Worm (Caenorhabditis elegans): ENCODE results near the gene R12C12.5.
A peak's percentile ranks its signal among the peaks of the same experiment; 100 is the strongest.

R12C12.5 gene

DNA sequence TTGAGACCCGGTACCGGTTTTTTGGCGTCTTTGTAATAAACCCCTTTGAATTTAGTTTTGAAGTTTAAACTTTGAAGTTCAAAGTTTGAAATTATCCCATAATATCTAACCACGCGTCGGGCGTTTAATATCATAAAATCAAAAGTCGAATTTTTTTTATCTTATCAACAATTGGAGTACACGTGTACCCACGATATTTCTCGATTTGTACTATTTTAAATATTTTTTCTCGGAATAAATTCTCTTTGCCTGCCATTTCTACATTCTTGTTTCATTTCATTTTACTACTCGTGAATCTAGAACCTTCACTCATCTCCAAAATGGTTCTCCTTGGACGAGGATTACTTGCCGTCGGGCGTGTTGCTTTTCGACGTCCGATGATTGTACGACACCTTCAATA lies 5.2 kb upstream of the R12C12.5 start, which contains the start of gene gldc-1:
Gene gldc-1 (plus strand): TSS at position 301 of the 400 bp plus-strand sequence.
- TF ChIP-seq nhr-27 (tag; optimal IDR thresholded peaks at IDR 0.05) = no peak
- no peak for TF ChIP-seq K12H6.12 (tag; optimal IDR thresholded peaks at IDR 0.05)
- TF ChIP-seq hlh-12 (tag; optimal IDR thresholded peaks at IDR 0.05) = no peak
- TF ChIP-seq F49E8.2 (tag; optimal IDR thresholded peaks at IDR 0.05; ENCODE audit: insufficient read depth) = no peak
- no peak for TF ChIP-seq Y53G8AR.9 (GFP tag; conservative IDR thresholded peaks at IDR 0.05)
- no peak for TF ChIP-seq ztf-22 (GFP tag; optimal IDR thresholded peaks at IDR 0.05)
- no peak for TF ChIP-seq aptf-2 (GFP tag; conservative IDR thresholded peaks at IDR 0.05)
- no peak for TF ChIP-seq cebp-2 (GFP tag; IDR thresholded peaks at IDR 0.05)
- TF ChIP-seq nfyb-1 (GFP tag; IDR thresholded peaks at IDR 0.05) = no peak
- no peak for TF ChIP-seq egl-44 (GFP tag; IDR thresholded peaks at IDR 0.05)

DNA sequence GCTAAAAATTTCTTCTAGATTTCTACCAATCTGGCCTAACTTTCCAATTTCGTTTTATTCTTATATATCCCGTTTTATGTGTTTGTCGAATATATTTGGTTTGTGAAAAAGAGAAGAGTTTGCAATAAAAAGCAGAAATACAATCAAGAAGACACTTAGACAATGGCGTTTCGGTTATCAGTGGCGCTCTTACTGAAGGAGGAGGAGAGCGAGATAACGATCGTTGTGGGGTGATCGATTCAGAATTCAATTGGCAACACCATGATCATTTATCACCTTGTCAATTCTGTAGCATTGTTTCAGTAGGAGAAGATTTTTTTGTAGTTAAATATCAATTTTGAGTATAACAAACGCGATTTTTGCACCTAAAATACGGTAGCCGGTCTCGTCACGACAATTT lies 4.6 kb upstream of the R12C12.5 start:
- TF ChIP-seq ceh-100 (GFP tag; IDR thresholded peaks at IDR 0.05) (no peak), ama-1 (optimal IDR thresholded peaks at IDR 0.05) (no peak), ama-1 (GFP tag; optimal IDR thresholded peaks at IDR 0.05) (peak in 1 of 2 experiments; percentile 7), lin-54 (GFP tag; optimal IDR thresholded peaks at IDR 0.05) (peak; percentile 11), ZK185.1 (tag; optimal IDR thresholded peaks at IDR 0.05; ENCODE audit: poor library complexity, severe bottlenecking) (peak; percentile 6), hlh-26 (GFP tag; conservative IDR thresholded peaks at IDR 0.05) (no peak), dox-1 (GFP tag; IDR thresholded peaks at IDR 0.05) (0 out of 2 replicates have a peak, but pooled peaks have one; percentile 25), lsy-27 (tag; optimal IDR thresholded peaks at IDR 0.05; ENCODE audit: borderline replicate concordance, insufficient read depth) (no peak), nhr-120 (GFP tag; IDR thresholded peaks at IDR 0.05) (no peak), aptf-3 (GFP tag; IDR thresholded peaks at IDR 0.05) (no peak), nhr-27 (tag; optimal IDR thresholded peaks at IDR 0.05) (no peak), Y67H2A.10 (GFP tag; conservative IDR thresholded peaks at IDR 0.05) (no peak), Y56A3A.18 (GFP tag; IDR thresholded peaks at IDR 0.05) (no peak), fkh-3 (tag; optimal IDR thresholded peaks at IDR 0.05) (no peak), nhr-179 (tag; optimal IDR thresholded peaks at IDR 0.05) (no peak), bed-2 (GFP tag; IDR thresholded peaks at IDR 0.05) (no peak), B0336.3 (GFP tag; IDR thresholded peaks at IDR 0.05) (no peak), Y53F4B.3 (GFP tag; IDR thresholded peaks at IDR 0.05) (no peak), D2030.7 (GFP tag; IDR thresholded peaks at IDR 0.05) (no peak), Y95B8A.8 (GFP tag; IDR thresholded peaks at IDR 0.05) (no peak), T26A5.8 (tag; optimal IDR thresholded peaks at IDR 0.05) (no peak), Y79H2A.3 (GFP tag; conservative IDR thresholded peaks at IDR 0.05) (no peak), F23B12.7 (tag; optimal IDR thresholded peaks at IDR 0.05; ENCODE audit: insufficient read depth) (no peak), nfya-2 (GFP tag; IDR thresholded peaks at IDR 0.05) (no peak), snpc-3.4 (tag; optimal IDR thresholded peaks at IDR 0.05) (no peak), sea-2 (GFP tag; IDR thresholded peaks at IDR 0.05) (no peak), hsf-1 (GFP tag; IDR thresholded peaks at IDR 0.05) (no peak), dpff-1 (tag; optimal IDR thresholded peaks at IDR 0.05) (no peak), nhr-80 (tag; optimal IDR thresholded peaks at IDR 0.05) (peak; percentile 74), rcor-1 (GFP tag; IDR thresholded peaks at IDR 0.05) (no peak), chd-7 (tag; optimal IDR thresholded peaks at IDR 0.05) (no peak), ztf-3 (GFP tag; optimal IDR thresholded peaks at IDR 0.05) (no peak), mxl-1 (tag; optimal IDR thresholded peaks at IDR 0.05) (no peak), attf-6 (GFP tag; IDR thresholded peaks at IDR 0.05) (no peak), ets-4 (GFP tag; optimal IDR thresholded peaks at IDR 0.05) (no peak), mel-28 (tag; optimal IDR thresholded peaks at IDR 0.05; ENCODE audit: borderline replicate concordance) (no peak), C06A6.2 (GFP tag; conservative IDR thresholded peaks at IDR 0.05) (no peak), ztf-18 (tag; optimal IDR thresholded peaks at IDR 0.05) (peak; percentile 75), bed-1 (GFP tag; IDR thresholded peaks at IDR 0.05) (no peak), F57A8.1 (GFP tag; optimal IDR thresholded peaks at IDR 0.05) (no peak)

Data from whole organism, young adult.